Worm (Caenorhabditis elegans) whole organism, L4 larva: Measurements from ENCODE around the gene tab-1.

Experiments
- F10B5.3 ChIP-seq: sonication (generic microtip); optimal IDR thresholded peaks from 2 replicates; lab custom pipeline; 2016; ENCODE audit warnings: mild to moderate bottlenecking, missing genetic modification characterization, missing compliant biosample characterization
- Y105C5A.15 ChIP-seq: fragments of 200-800 bp; sonication (Bioruptor generic); IDR thresholded peaks from 2 replicates; pipeline ENCODE4 v1.3.6; 2022; ENCODE audit warnings: missing genetic modification characterization, missing compliant biosample characterization
- Y48G9A.11 ChIP-seq: fragments of 200-800 bp; sonication (Bioruptor generic); IDR thresholded peaks from 2 replicates; pipeline ENCODE4 v1.3.6; 2022; ENCODE audit warnings: missing genetic modification reagents, missing genetic modification characterization, missing compliant biosample characterization
- Y5F2A.4 ChIP-seq: fragments of 200-800 bp; sonication (Bioruptor generic); optimal IDR thresholded peaks from 2 replicates; lab custom pipeline; 2018; ENCODE audit warnings: mild to moderate bottlenecking, missing genetic modification characterization, missing compliant biosample characterization
- ZK546.5 ChIP-seq, 2 experiments: sonication (generic microtip); optimal IDR thresholded peaks; 2 replicates each; lab custom pipeline; 2017; ENCODE audit warnings: missing biosample characterization in 2 of 2, missing genetic modification characterization in 2 of 2
- ama-1 ChIP-seq: fragments of 150-350 bp; optimal IDR thresholded peaks from 2 replicates; lab custom pipeline; 2014; ENCODE audit warnings: inconsistent platforms, mixed read lengths
- ceh-20 ChIP-seq: fragments of 200-800 bp; sonication (Bioruptor generic); IDR thresholded peaks from 2 replicates; pipeline ENCODE4 v1.3.6; 2022; ENCODE audit warnings: missing genetic modification reagents, missing genetic modification characterization, missing compliant biosample characterization
- ceh-82 ChIP-seq: sonication (generic microtip); optimal IDR thresholded peaks from 2 replicates; lab custom pipeline; 2017; ENCODE audit warnings: missing biosample characterization, missing genetic modification characterization
- daf-19 ChIP-seq: fragments of 200-800 bp; sonication (Bioruptor generic); conservative IDR thresholded peaks from 2 replicates; pipeline ENCODE4 v1.3.6; 2022; ENCODE audit warnings: missing genetic modification characterization, missing compliant biosample characterization
- dmd-9 ChIP-seq: fragments of 200-800 bp; sonication (Bioruptor generic); IDR thresholded peaks from 2 replicates; pipeline ENCODE4 v1.3.6; 2022; ENCODE audit warnings: missing genetic modification reagents, missing genetic modification characterization, missing compliant biosample characterization
- dve-1 ChIP-seq: sonication (generic microtip); optimal IDR thresholded peaks from 2 replicates; lab custom pipeline; 2017; ENCODE audit warnings: antibody characterized with exemption, mild to moderate bottlenecking, missing genetic modification characterization, missing compliant biosample characterization; ENCODE audit not compliant: insufficient read depth
- hmg-1.1 ChIP-seq: fragments of 200-800 bp; sonication (Bioruptor generic); IDR thresholded peaks from 2 replicates; pipeline ENCODE4 v1.3.6; 2022; ENCODE audit warnings: missing genetic modification reagents, missing genetic modification characterization, missing compliant biosample characterization
- jun-1 ChIP-seq: fragments of 150-350 bp; optimal IDR thresholded peaks from 2 replicates; lab custom pipeline; 2014; ENCODE audit warnings: missing biosample characterization, missing genetic modification reagents, missing genetic modification characterization
- lim-7 ChIP-seq: fragments of 200-800 bp; sonication (Bioruptor generic); IDR thresholded peaks from 2 replicates; pipeline ENCODE4 v1.3.6; 2022; ENCODE audit warnings: missing genetic modification characterization, missing compliant biosample characterization
- lin-13 ChIP-seq: fragments of 150-350 bp; optimal IDR thresholded peaks from 2 replicates; lab custom pipeline; 2014; ENCODE audit warnings: missing biosample characterization, missing genetic modification reagents, missing genetic modification characterization
- lin-15B ChIP-seq: fragments of 150-350 bp; sonication (generic microtip); optimal IDR thresholded peaks from 3 replicates; lab custom pipeline; 2014; ENCODE audit warnings: missing biosample characterization, missing genetic modification characterization
- lir-3 ChIP-seq: sonication (generic microtip); optimal IDR thresholded peaks from 2 replicates; lab custom pipeline; 2016; ENCODE audit warnings: mild to moderate bottlenecking, missing genetic modification characterization, missing compliant biosample characterization
- madf-5 ChIP-seq, 2 experiments: fragments of 200-800 bp; sonication (Bioruptor generic); IDR thresholded peaks; 2 replicates each; pipeline ENCODE4 v1.3.6; 2022; ENCODE audit warnings: missing compliant biosample characterization in 2 of 2, missing genetic modification characterization in 2 of 2
- madf-9 ChIP-seq: fragments of 200-800 bp; sonication (Bioruptor generic); conservative IDR thresholded peaks from 2 replicates; pipeline ENCODE4 v1.3.6; 2022; ENCODE audit warnings: missing genetic modification reagents, missing genetic modification characterization, missing compliant biosample characterization
- mes-2 ChIP-seq: sonication (generic microtip); optimal IDR thresholded peaks from 2 replicates; lab custom pipeline; 2016; ENCODE audit warnings: missing genotype, mild to moderate bottlenecking, missing genetic modification characterization, missing compliant biosample characterization; ENCODE audit not compliant: poor library complexity, severe bottlenecking
- mxl-2 ChIP-seq: fragments of 200-800 bp; sonication (Bioruptor generic); conservative IDR thresholded peaks from 2 replicates; pipeline ENCODE4 v1.3.6; 2022; ENCODE audit warnings: missing genetic modification reagents, missing genetic modification characterization, missing compliant biosample characterization
- nhr-102 ChIP-seq: sonication (generic microtip); optimal IDR thresholded peaks from 2 replicates; lab custom pipeline; 2016; ENCODE audit warnings: mild to moderate bottlenecking, missing genetic modification characterization, moderate library complexity, missing compliant biosample characterization
- nhr-111 ChIP-seq: fragments of 200-800 bp; sonication (Bioruptor generic); optimal IDR thresholded peaks from 2 replicates; lab custom pipeline; 2018; ENCODE audit warnings: mild to moderate bottlenecking, missing genetic modification characterization, missing compliant biosample characterization
- nhr-25 ChIP-seq: sonication (generic microtip); optimal IDR thresholded peaks from 2 replicates; lab custom pipeline; 2017; ENCODE audit warnings: missing genetic modification characterization, mild to moderate bottlenecking, missing compliant biosample characterization, antibody characterized with exemption, moderate library complexity, borderline replicate concordance; ENCODE audit not compliant: insufficient read depth
- nhr-41 ChIP-seq: fragments of 200-800 bp; sonication (Bioruptor generic); IDR thresholded peaks from 2 replicates; pipeline ENCODE4 v1.3.6; 2022; ENCODE audit warnings: missing genetic modification reagents, missing genetic modification characterization, missing compliant biosample characterization
- nhr-42 ChIP-seq: fragments of 200-800 bp; sonication (Bioruptor generic); IDR thresholded peaks from 2 replicates; pipeline ENCODE4 v1.3.6; 2022; ENCODE audit warnings: missing genetic modification characterization, missing compliant biosample characterization
- nhr-48 ChIP-seq: sonication (generic microtip); optimal IDR thresholded peaks from 2 replicates; lab custom pipeline; 2016; ENCODE audit warnings: mild to moderate bottlenecking, missing genetic modification characterization, missing compliant biosample characterization
- nhr-6 ChIP-seq: fragments of 150-350 bp; optimal IDR thresholded peaks from 2 replicates; lab custom pipeline; 2014; ENCODE audit warnings: missing biosample characterization, missing genetic modification characterization
- nhr-77 ChIP-seq: fragments of 150-350 bp; optimal IDR thresholded peaks from 2 replicates; lab custom pipeline; 2014; ENCODE audit warnings: missing biosample characterization, missing genetic modification characterization
- pha-4 ChIP-seq, 2 experiments: fragments of 150-350 bp in 1 of 2; fragments of 200-800 bp in 1 of 2; sonication (Bioruptor generic) in 1 of 2; IDR thresholded peaks in 1 of 2; optimal IDR thresholded peaks in 1 of 2; 2 replicates each; pipeline versions ENCODE4 v1.3.6 to Lab custom; 2014 to 2022; ENCODE audit warnings: missing genetic modification characterization in 2 of 2, missing genetic modification reagents in 2 of 2, missing biosample characterization in 1 of 2, missing compliant biosample characterization in 1 of 2
- saeg-2 ChIP-seq: fragments of 200-800 bp; sonication (Bioruptor generic); IDR thresholded peaks from 2 replicates; pipeline ENCODE4 v1.3.6; 2022; ENCODE audit warnings: missing genetic modification reagents, missing genetic modification characterization, missing compliant biosample characterization
- sdz-12 ChIP-seq: fragments of 200-800 bp; sonication (Bioruptor generic); optimal IDR thresholded peaks from 2 replicates; lab custom pipeline; 2018; ENCODE audit warnings: mild to moderate bottlenecking, missing genetic modification characterization, missing compliant biosample characterization
- set-16 ChIP-seq: fragments of 200-800 bp; sonication (Bioruptor generic); IDR thresholded peaks from 2 replicates; pipeline ENCODE4 v1.3.6; 2022; ENCODE audit warnings: missing genetic modification reagents, missing genetic modification characterization, missing compliant biosample characterization
- skn-1 ChIP-seq: fragments of 150-350 bp; optimal IDR thresholded peaks from 2 replicates; lab custom pipeline; 2014; ENCODE audit warnings: missing biosample characterization, missing genetic modification characterization
- snpc-1.2 ChIP-seq: fragments of 200-800 bp; sonication (Bioruptor generic); IDR thresholded peaks from 2 replicates; pipeline ENCODE4 v1.3.6; 2022; ENCODE audit warnings: missing genetic modification reagents, missing genetic modification characterization, missing compliant biosample characterization
- snpc-4 ChIP-seq: fragments of 150-350 bp; optimal IDR thresholded peaks from 2 replicates; lab custom pipeline; 2014; ENCODE audit warnings: missing biosample characterization, missing genetic modification characterization
- spr-1 ChIP-seq: sonication (generic microtip); optimal IDR thresholded peaks from 2 replicates; lab custom pipeline; 2016; ENCODE audit warnings: mild to moderate bottlenecking, missing genetic modification characterization, missing compliant biosample characterization
- tra-1 ChIP-seq: fragments of 200-800 bp; sonication (Bioruptor generic); IDR thresholded peaks from 2 replicates; pipeline ENCODE4 v1.3.6; 2022; ENCODE audit warnings: missing genetic modification reagents, missing genetic modification characterization, missing compliant biosample characterization
- unc-130 ChIP-seq: sonication (generic microtip); optimal IDR thresholded peaks from 2 replicates; lab custom pipeline; 2016; ENCODE audit warnings: missing genetic modification reagents, missing genetic modification characterization, missing compliant biosample characterization
- unc-39 ChIP-seq: sonication (generic microtip); optimal IDR thresholded peaks from 2 replicates; lab custom pipeline; 2017; ENCODE audit warnings: missing biosample characterization, missing genetic modification characterization
- unc-62 ChIP-seq, 3 experiments: fragments of 150-350 bp in 1 of 3; sonication (generic microtip); optimal IDR thresholded peaks in 2 of 3; peaks in 1 of 3; 1 replicate in 1 of 3; 2 replicates in 2 of 3; lab custom pipeline; 2014 to 2017; ENCODE audit warnings: missing biosample characterization in 3 of 3, missing genetic modification characterization in 3 of 3, missing genetic modification reagents in 3 of 3, missing genotype in 1 of 3
- vab-7 ChIP-seq: fragments of 200-800 bp; sonication (Bioruptor generic); IDR thresholded peaks from 2 replicates; pipeline ENCODE4 v1.3.6; 2022; ENCODE audit warnings: missing genetic modification reagents, missing genetic modification characterization, missing compliant biosample characterization
- zip-11 ChIP-seq: fragments of 200-800 bp; sonication (Bioruptor generic); IDR thresholded peaks from 2 replicates; pipeline ENCODE4 v1.3.6; 2022; ENCODE audit warnings: missing genetic modification characterization, missing compliant biosample characterization
- ztf-7 ChIP-seq: fragments of 150-350 bp; optimal IDR thresholded peaks from 2 replicates; lab custom pipeline; 2014; ENCODE audit warnings: missing biosample characterization, missing genetic modification characterization

The tab-1 gene

ce11 chrII:6838977-6839376 lies 35.9 kb downstream of the tab-1 start (continued):
- TF ChIP-seq nhr-25 (tag; lab: Kevin White, UChicago) (no peak), dmd-9 (GFP tag; lab: Robert Waterston, UW) (no peak), sdz-12 (GFP tag; lab: Kevin White, UChicago) (no peak), nhr-111 (GFP tag; lab: Kevin White, UChicago) (no peak), ztf-7 (tag; lab: Kevin White, UChicago) (peak; percentile 70), snpc-1.2 (GFP tag; lab: Robert Waterston, UW) (no peak), unc-39 (tag; lab: Kevin White, UChicago) (no peak), madf-9 (GFP tag; lab: Robert Waterston, UW) (0 out of 2 replicates have a peak, but pooled peaks have one; percentile 46), unc-130 (no peak), nhr-42 (GFP tag; lab: Robert Waterston, UW) (no peak), madf-5 (GFP tag; IDR thresholded peaks at IDR 0.05; lab: Robert Waterston, UW) (no peak), vab-7 (GFP tag; lab: Robert Waterston, UW) (no peak), nhr-77 (tag; lab: Kevin White, UChicago) (no peak), dve-1 (tag; lab: Kevin White, UChicago) (peak; percentile 40), snpc-4 (tag; lab: Kevin White, UChicago) (no peak), pha-4 (GFP tag; IDR thresholded peaks at IDR 0.05; lab: Robert Waterston, UW) (no peak), pha-4 (tag; optimal IDR thresholded peaks at IDR 0.05; lab: Kevin White, UChicago) (no peak), ceh-82 (no peak), mes-2 (tag; lab: Kevin White, UChicago) (peak; percentile 42), daf-19 (GFP tag; lab: Robert Waterston, UW) (no peak), zip-11 (GFP tag; lab: Robert Waterston, UW) (no peak), Y48G9A.11 (GFP tag; lab: Robert Waterston, UW) (no peak), nhr-48 (tag; lab: Kevin White, UChicago) (no peak), mxl-2 (GFP tag; lab: Robert Waterston, UW) (no peak), F10B5.3 (tag; lab: Kevin White, UChicago) (no peak), nhr-41 (GFP tag; lab: Robert Waterston, UW) (no peak), ama-1 (lab: Kevin White, UChicago) (no peak), spr-1 (tag; lab: Kevin White, UChicago) (no peak), nhr-102 (tag; lab: Kevin White, UChicago) (no peak), Y105C5A.15 (GFP tag; lab: Robert Waterston, UW) (no peak), tra-1 (GFP tag; lab: Robert Waterston, UW) (0 out of 2 replicates have a peak, but pooled peaks have one; percentile 52), ceh-20 (GFP tag; lab: Robert Waterston, UW) (0 out of 2 replicates have a peak, but pooled peaks have one; percentile 9), ZK546.5 (tag; optimal IDR thresholded peaks at IDR 0.05; lab: Kevin White, UChicago) (no peak), hmg-1.1 (peak; percentile 27)
- TF ChIP-seq, all 104 proteins: peak for 21

ce11 chrII:6840663-6841062 lies 37.5 kb downstream of the tab-1 start:
- TF ChIP-seq unc-62 (GFP tag; optimal IDR thresholded peaks at IDR 0.05 in 1 of 2; lab: Kevin White, UChicago) (peak in 1 of 2 experiments; percentile 93), unc-62 (tag; optimal IDR thresholded peaks at IDR 0.05; lab: Kevin White, UChicago) (no peak), pha-4 (GFP tag; IDR thresholded peaks at IDR 0.05; lab: Robert Waterston, UW) (no peak), pha-4 (tag; optimal IDR thresholded peaks at IDR 0.05; lab: Kevin White, UChicago) (peak; percentile 13), saeg-2 (GFP tag; lab: Robert Waterston, UW) (no peak), lin-13 (GFP tag; lab: Kevin White, UChicago) (no peak), skn-1 (tag; lab: Kevin White, UChicago) (no peak), zip-11 (GFP tag; lab: Robert Waterston, UW) (no peak), lir-3 (no peak), lin-15B (tag; lab: Kevin White, UChicago) (no peak), lim-7 (GFP tag; lab: Robert Waterston, UW) (no peak), nhr-6 (tag; lab: Kevin White, UChicago) (no peak), set-16 (GFP tag; lab: Robert Waterston, UW) (no peak), Y5F2A.4 (GFP tag; lab: Kevin White, UChicago) (no peak), jun-1 (tag; lab: Kevin White, UChicago) (no peak)
